Worm (Caenorhabditis elegans): ENCODE results near the gene R09B5.11.

- TF ChIP-seq ama-1 (optimal IDR thresholded peaks at IDR 0.05): no peak
- TF ChIP-seq K09A11.1 (tag; optimal IDR thresholded peaks at IDR 0.05; ENCODE audit: insufficient read depth): no peak
- TF ChIP-seq nhr-11 (tag; optimal IDR thresholded peaks at IDR 0.05): no peak
- no peak for TF ChIP-seq ceh-48 (tag; optimal IDR thresholded peaks at IDR 0.05)
These were observed 6.2 kb upstream of the R09B5.11 start for ce11 chrV:1432500-1433418.
